Worm (Caenorhabditis elegans) whole organism, L1 larva: ENCODE results near the gene frpr-2.
A peak's percentile ranks its signal among the peaks of the same experiment; 100 is the strongest.

Source experiments
- C16A3.4 ChIP-seq: fragments of 150-350 bp; optimal IDR thresholded peaks from 2 replicates; lab custom pipeline; 2014; ENCODE audit warnings: missing biosample characterization, missing genetic modification characterization
- C34B4.2 ChIP-seq: sonication (generic microtip); optimal IDR thresholded peaks from 2 replicates; lab custom pipeline; 2017; ENCODE audit warnings: mild to moderate bottlenecking, missing genetic modification characterization, missing compliant biosample characterization
- aha-1 ChIP-seq: fragments of 150-350 bp; optimal IDR thresholded peaks from 2 replicates; lab custom pipeline; 2014; ENCODE audit warnings: missing biosample characterization, missing genetic modification characterization
- alr-1 ChIP-seq: fragments of 200-800 bp; sonication (Bioruptor generic); optimal IDR thresholded peaks from 2 replicates; lab custom pipeline; 2018; ENCODE audit warnings: borderline replicate concordance, mild to moderate bottlenecking, missing genetic modification characterization, missing compliant biosample characterization
- blmp-1 ChIP-seq: fragments of 150-350 bp; optimal IDR thresholded peaks from 2 replicates; lab custom pipeline; 2014; ENCODE audit warnings: missing biosample characterization, missing genetic modification characterization
- ceh-63 ChIP-seq: fragments of 200-800 bp; sonication (Bioruptor generic); optimal IDR thresholded peaks from 2 replicates; lab custom pipeline; 2018; ENCODE audit warnings: mild to moderate bottlenecking, missing genetic modification characterization, missing compliant biosample characterization
- ceh-90 ChIP-seq: sonication (generic microtip); optimal IDR thresholded peaks from 2 replicates; lab custom pipeline; 2016; ENCODE audit warnings: missing genetic modification characterization, missing compliant biosample characterization
- dsc-1 ChIP-seq: sonication (generic microtip); optimal IDR thresholded peaks from 2 replicates; lab custom pipeline; 2016; ENCODE audit warnings: mild to moderate bottlenecking, missing genetic modification characterization, missing compliant biosample characterization
- efl-1 ChIP-seq, 4 experiments: fragments of 150-350 bp; optimal IDR thresholded peaks in 3 of 4; peaks in 1 of 4; 1 replicate in 1 of 4; 2 replicates in 3 of 4; lab custom pipeline; 2014; ENCODE audit warnings: missing biosample characterization in 2 of 4, missing genetic modification characterization in 2 of 4, missing genetic modification reagents in 2 of 4
- efl-3 ChIP-seq: fragments of 200-800 bp; sonication (Bioruptor generic); optimal IDR thresholded peaks from 2 replicates; lab custom pipeline; 2018; ENCODE audit warnings: mild to moderate bottlenecking, missing genetic modification characterization, missing compliant biosample characterization
- egl-13 ChIP-seq: sonication (generic microtip); optimal IDR thresholded peaks from 2 replicates; lab custom pipeline; 2016; ENCODE audit warnings: missing genotype, missing genetic modification reagents, missing genetic modification characterization, missing compliant biosample characterization
- elt-2 ChIP-seq: sonication (generic microtip); optimal IDR thresholded peaks from 2 replicates; lab custom pipeline; 2016; ENCODE audit warnings: missing genetic modification characterization, mild to moderate bottlenecking, inconsistent platforms, missing compliant biosample characterization, missing genetic modification reagents
- fkh-10 ChIP-seq: sonication (generic microtip); optimal IDR thresholded peaks from 2 replicates; lab custom pipeline; 2017; ENCODE audit warnings: missing biosample characterization, missing genetic modification reagents, missing genetic modification characterization
- fkh-4 ChIP-seq: sonication (generic microtip); optimal IDR thresholded peaks from 2 replicates; lab custom pipeline; 2016; ENCODE audit warnings: missing compliant biosample characterization, missing genetic modification characterization, borderline replicate concordance
- fkh-8 ChIP-seq: sonication (generic microtip); optimal IDR thresholded peaks from 2 replicates; lab custom pipeline; 2016; ENCODE audit warnings: mild to moderate bottlenecking, missing genetic modification characterization, missing compliant biosample characterization
- fos-1 ChIP-seq: fragments of 150-350 bp; optimal IDR thresholded peaks from 2 replicates; lab custom pipeline; 2014; ENCODE audit warnings: missing biosample characterization, missing genetic modification characterization
- hlh-17 ChIP-seq: fragments of 200-800 bp; sonication (Bioruptor generic); optimal IDR thresholded peaks from 2 replicates; lab custom pipeline; 2018; ENCODE audit warnings: missing genetic modification characterization, mild to moderate bottlenecking, missing compliant biosample characterization, moderate library complexity, borderline replicate concordance
- hpl-2 ChIP-seq: fragments of 150-350 bp; optimal IDR thresholded peaks from 2 replicates; lab custom pipeline; 2014; ENCODE audit warnings: missing biosample characterization, missing genetic modification reagents, missing genetic modification characterization
- isw-1 ChIP-seq: fragments of 200-800 bp; sonication (Bioruptor generic); IDR thresholded peaks from 2 replicates; pipeline ENCODE4 v1.3.6; 2022; ENCODE audit warnings: missing genetic modification characterization, missing compliant biosample characterization
- jun-1 ChIP-seq: fragments of 150-350 bp; optimal IDR thresholded peaks from 2 replicates; lab custom pipeline; 2014; ENCODE audit warnings: missing biosample characterization, missing genetic modification reagents, missing genetic modification characterization
- lin-35 ChIP-seq, 2 experiments: fragments of 150-350 bp; optimal IDR thresholded peaks; 2 replicates each; lab custom pipeline; 2014; ENCODE audit warnings: missing biosample characterization in 2 of 2, missing genetic modification characterization in 2 of 2, missing genetic modification reagents in 2 of 2
- lin-39 ChIP-seq: fragments of 150-350 bp; optimal IDR thresholded peaks from 2 replicates; lab custom pipeline; 2014; ENCODE audit warnings: missing biosample characterization, missing genetic modification reagents, missing genetic modification characterization
- lir-3 ChIP-seq: sonication (generic microtip); optimal IDR thresholded peaks from 2 replicates; lab custom pipeline; 2016; ENCODE audit warnings: mild to moderate bottlenecking, missing genetic modification characterization, moderate library complexity, missing compliant biosample characterization; ENCODE audit not compliant: poor library complexity
- mab-9 ChIP-seq: fragments of 200-800 bp; sonication (Bioruptor generic); IDR thresholded peaks from 2 replicates; pipeline ENCODE4 v1.3.6; 2022; ENCODE audit warnings: missing genetic modification reagents, missing genetic modification characterization, missing compliant biosample characterization
- mdl-1 ChIP-seq, 2 experiments: fragments of 150-350 bp; optimal IDR thresholded peaks; 2 replicates each; lab custom pipeline; 2014 to 2017; ENCODE audit warnings: missing biosample characterization in 2 of 2, missing genetic modification characterization in 2 of 2, inconsistent platforms in 1 of 2
- mep-1 ChIP-seq: fragments of 150-350 bp; optimal IDR thresholded peaks from 2 replicates; lab custom pipeline; 2014; ENCODE audit warnings: missing biosample characterization, missing genetic modification characterization
- nhr-11 ChIP-seq: fragments of 150-350 bp; optimal IDR thresholded peaks from 2 replicates; lab custom pipeline; 2014; ENCODE audit warnings: missing biosample characterization, missing genetic modification characterization
- nhr-12 ChIP-seq: sonication (generic microtip); optimal IDR thresholded peaks from 2 replicates; lab custom pipeline; 2017; ENCODE audit warnings: missing biosample characterization, missing genetic modification characterization
- nhr-19 ChIP-seq: fragments of 200-800 bp; sonication (Bioruptor generic); conservative IDR thresholded peaks from 2 replicates; pipeline ENCODE4 v1.3.6; 2022; ENCODE audit warnings: missing genetic modification characterization, missing compliant biosample characterization
- nhr-28 ChIP-seq: fragments of 150-350 bp; optimal IDR thresholded peaks from 2 replicates; lab custom pipeline; 2014; ENCODE audit warnings: missing biosample characterization, missing genetic modification characterization
- nhr-47 ChIP-seq: sonication (generic microtip); optimal IDR thresholded peaks from 2 replicates; lab custom pipeline; 2016; ENCODE audit warnings: mild to moderate bottlenecking, missing genetic modification characterization, moderate library complexity, missing compliant biosample characterization
- nhr-76 ChIP-seq: sonication (generic microtip); optimal IDR thresholded peaks from 2 replicates; lab custom pipeline; 2017; ENCODE audit warnings: missing biosample characterization, missing genetic modification characterization
- nhr-84 ChIP-seq: sonication (generic microtip); optimal IDR thresholded peaks from 2 replicates; lab custom pipeline; 2017; ENCODE audit warnings: missing biosample characterization, missing genetic modification characterization
- nhr-90 ChIP-seq: sonication (generic microtip); optimal IDR thresholded peaks from 2 replicates; lab custom pipeline; 2016; ENCODE audit warnings: mild to moderate bottlenecking, missing genetic modification characterization, missing compliant biosample characterization; ENCODE audit not compliant: poor library complexity
- pag-3 ChIP-seq: sonication (generic microtip); optimal IDR thresholded peaks from 2 replicates; lab custom pipeline; 2017; ENCODE audit warnings: missing genetic modification characterization, mild to moderate bottlenecking, missing compliant biosample characterization, antibody characterized with exemption, borderline replicate concordance; ENCODE audit not compliant: insufficient read depth
- pax-3 ChIP-seq: fragments of 200-800 bp; sonication (Bioruptor generic); optimal IDR thresholded peaks from 2 replicates; lab custom pipeline; 2018; ENCODE audit warnings: mild to moderate bottlenecking, missing genetic modification characterization, moderate library complexity, missing compliant biosample characterization
- rnt-1 ChIP-seq: sonication (generic microtip); optimal IDR thresholded peaks from 2 replicates; lab custom pipeline; 2016; ENCODE audit warnings: mild to moderate bottlenecking, missing genetic modification characterization, moderate library complexity, missing compliant biosample characterization
- skn-1 ChIP-seq: fragments of 150-350 bp; optimal IDR thresholded peaks from 2 replicates; lab custom pipeline; 2014; ENCODE audit warnings: missing biosample characterization, missing genetic modification characterization
- snpc-4 ChIP-seq: fragments of 150-350 bp; optimal IDR thresholded peaks from 2 replicates; lab custom pipeline; 2014; ENCODE audit warnings: missing biosample characterization, missing genetic modification characterization
- snu-23 ChIP-seq: sonication (generic microtip); optimal IDR thresholded peaks from 2 replicates; lab custom pipeline; 2016; ENCODE audit warnings: missing genetic modification characterization, missing compliant biosample characterization
- sox-4 ChIP-seq: sonication (generic microtip); optimal IDR thresholded peaks from 2 replicates; lab custom pipeline; 2016; ENCODE audit warnings: missing genetic modification characterization, missing compliant biosample characterization
- sup-37 ChIP-seq: fragments of 200-800 bp; sonication (Bioruptor generic); optimal IDR thresholded peaks from 2 replicates; lab custom pipeline; 2018; ENCODE audit warnings: mild to moderate bottlenecking, missing genetic modification characterization, missing compliant biosample characterization
- swsn-7 ChIP-seq: sonication (generic microtip); optimal IDR thresholded peaks from 2 replicates; lab custom pipeline; 2016; ENCODE audit warnings: missing genetic modification characterization, missing compliant biosample characterization
- tbx-2 ChIP-seq: sonication (generic microtip); optimal IDR thresholded peaks from 2 replicates; lab custom pipeline; 2016; ENCODE audit warnings: missing genetic modification characterization, missing compliant biosample characterization
- unc-86 ChIP-seq: sonication (generic microtip); optimal IDR thresholded peaks from 2 replicates; lab custom pipeline; 2016; ENCODE audit warnings: missing genetic modification characterization, missing compliant biosample characterization
- unc-98 ChIP-seq: fragments of 200-800 bp; sonication (Bioruptor generic); IDR thresholded peaks from 2 replicates; pipeline ENCODE4 v1.3.6; 2022; ENCODE audit warnings: missing genetic modification characterization, missing compliant biosample characterization
- vab-15 ChIP-seq: sonication (generic microtip); optimal IDR thresholded peaks from 2 replicates; lab custom pipeline; 2017; ENCODE audit warnings: missing genotype, mild to moderate bottlenecking, missing genetic modification characterization, missing compliant biosample characterization
- zag-1 ChIP-seq: fragments of 150-350 bp; optimal IDR thresholded peaks from 2 replicates; lab custom pipeline; 2014; ENCODE audit warnings: missing biosample characterization, missing genetic modification characterization
- zip-4 ChIP-seq: fragments of 200-800 bp; sonication (Bioruptor generic); optimal IDR thresholded peaks from 2 replicates; lab custom pipeline; 2018; ENCODE audit warnings: mild to moderate bottlenecking, missing genetic modification characterization, moderate library complexity, missing compliant biosample characterization
- ztf-11 ChIP-seq, 2 experiments: sonication (generic microtip); optimal IDR thresholded peaks; 2 replicates each; lab custom pipeline; 2016 to 2017; ENCODE audit warnings: missing genetic modification characterization in 2 of 2, missing biosample characterization in 1 of 2, missing compliant biosample characterization in 1 of 2
- ztf-4 ChIP-seq: fragments of 150-350 bp; optimal IDR thresholded peaks from 2 replicates; lab custom pipeline; 2014; ENCODE audit warnings: missing biosample characterization, missing genetic modification characterization

The frpr-2 gene

ce11 chrX:12975595-12976089 lies 10.4 kb downstream of the frpr-2 start, which contains the start of gene ppk-3 (continued):
- no peak for TF ChIP-seq C34B4.2
- no peak for TF ChIP-seq ceh-90 (tag; lab: Kevin White, UChicago)
- peak; percentile 19 for TF ChIP-seq elt-2 (tag; lab: Kevin White, UChicago)
- TF ChIP-seq nhr-47 (tag; lab: Kevin White, UChicago) = peak; percentile 88
- peak; percentile 78 for TF ChIP-seq unc-86
- TF ChIP-seq hpl-2 = peak; percentile 20
- peak; percentile 63 for TF ChIP-seq egl-13 (tag; lab: Kevin White, UChicago)
- peak; percentile 90 for TF ChIP-seq C16A3.4 (tag; lab: Kevin White, UChicago)
- TF ChIP-seq hlh-17 (GFP tag; lab: Kevin White, UChicago) = no peak
- peak; percentile 94 for TF ChIP-seq snu-23 (GFP tag; lab: Kevin White, UChicago)
- peak; percentile 65 for TF ChIP-seq skn-1
- no peak for TF ChIP-seq zag-1 (tag; lab: Kevin White, UChicago)
- peak in 1 of 2 experiments; percentile 82 for TF ChIP-seq mdl-1 (tag; optimal IDR thresholded peaks at IDR 0.05; lab: Kevin White, UChicago)
- TF ChIP-seq efl-3 = no peak
- no peak for TF ChIP-seq nhr-76 (tag; lab: Kevin White, UChicago)
- peak; percentile 70 for TF ChIP-seq snpc-4 (tag; lab: Kevin White, UChicago)
- no peak for TF ChIP-seq aha-1 (tag; lab: Kevin White, UChicago)
- peak; percentile 62 for TF ChIP-seq vab-15 (tag; lab: Kevin White, UChicago)
- TF ChIP-seq fos-1 = peak; percentile 72
- TF ChIP-seq unc-98 (GFP tag; lab: Robert Waterston, UW) = no peak
- TF ChIP-seq jun-1 = peak; percentile 84
- peak; percentile 81 for TF ChIP-seq lin-39 (tag; lab: Kevin White, UChicago)
- TF ChIP-seq swsn-7 = peak; percentile 89
- TF ChIP-seq nhr-90 (tag; lab: Kevin White, UChicago) = peak; percentile 87
- peak; percentile 36 for TF ChIP-seq pax-3 (tag; lab: Kevin White, UChicago)
- TF ChIP-seq ztf-11 (tag; optimal IDR thresholded peaks at IDR 0.05; lab: Kevin White, UChicago) = peak in 1 of 2 experiments; percentile 50
- TF ChIP-seq nhr-84 (tag; lab: Kevin White, UChicago) = no peak
- TF ChIP-seq blmp-1 (tag; lab: Kevin White, UChicago) = peak; percentile 88
- no peak for TF ChIP-seq ceh-63 (GFP tag; lab: Kevin White, UChicago)
- TF ChIP-seq mep-1 (tag; lab: Kevin White, UChicago) = peak; percentile 93
- TF ChIP-seq fkh-4 (tag; lab: Kevin White, UChicago) = no peak
- peak; percentile 84 to 88 for TF ChIP-seq lin-35 (GFP tag; optimal IDR thresholded peaks at IDR 0.05; lab: Kevin White, UChicago)
- TF ChIP-seq nhr-19 = peak; percentile 91
- TF ChIP-seq pag-3 (tag; lab: Kevin White, UChicago) = peak; percentile 37
- peak; percentile 36 for TF ChIP-seq mab-9 (GFP tag; lab: Robert Waterston, UW)
- peak; percentile 56 for TF ChIP-seq sup-37 (GFP tag; lab: Kevin White, UChicago)
- TF ChIP-seq ztf-4 (tag; lab: Kevin White, UChicago) = peak; percentile 84
- peak; percentile 95 for TF ChIP-seq rnt-1
- peak; percentile 86 for TF ChIP-seq tbx-2 (tag; lab: Kevin White, UChicago)
- TF ChIP-seq sox-4 (tag; lab: Kevin White, UChicago) = peak; percentile 33
- TF ChIP-seq isw-1 (GFP tag; lab: Robert Waterston, UW) = peak; percentile 73
- TF ChIP-seq fkh-8 (tag; lab: Kevin White, UChicago) = peak; percentile 74
- TF ChIP-seq dsc-1 = peak; percentile 89
- TF ChIP-seq nhr-12 (tag; lab: Kevin White, UChicago) = no peak
- peak; percentile 67 for TF ChIP-seq nhr-11 (tag; lab: Kevin White, UChicago)
- peak; percentile 40 for TF ChIP-seq fkh-10 (GFP tag; lab: Kevin White, UChicago)
- peak; percentile 74 to 85 for TF ChIP-seq efl-1 (optimal IDR thresholded peaks at IDR 0.05; lab: Kevin White, UChicago)
- TF ChIP-seq efl-1 (GFP tag; optimal IDR thresholded peaks at IDR 0.05 in 1 of 2; lab: Kevin White, UChicago) = peak; percentile 59 to 97
- TF ChIP-seq alr-1 = no peak
- peak; percentile 49 for TF ChIP-seq zip-4 (GFP tag; lab: Kevin White, UChicago)
- no peak for TF ChIP-seq nhr-28
- peak; percentile 66 for TF ChIP-seq lir-3 (tag; lab: Kevin White, UChicago)
